Worm (Caenorhabditis elegans): ENCODE results near the gene B0432.10.

Gene B0432.10

DNA sequence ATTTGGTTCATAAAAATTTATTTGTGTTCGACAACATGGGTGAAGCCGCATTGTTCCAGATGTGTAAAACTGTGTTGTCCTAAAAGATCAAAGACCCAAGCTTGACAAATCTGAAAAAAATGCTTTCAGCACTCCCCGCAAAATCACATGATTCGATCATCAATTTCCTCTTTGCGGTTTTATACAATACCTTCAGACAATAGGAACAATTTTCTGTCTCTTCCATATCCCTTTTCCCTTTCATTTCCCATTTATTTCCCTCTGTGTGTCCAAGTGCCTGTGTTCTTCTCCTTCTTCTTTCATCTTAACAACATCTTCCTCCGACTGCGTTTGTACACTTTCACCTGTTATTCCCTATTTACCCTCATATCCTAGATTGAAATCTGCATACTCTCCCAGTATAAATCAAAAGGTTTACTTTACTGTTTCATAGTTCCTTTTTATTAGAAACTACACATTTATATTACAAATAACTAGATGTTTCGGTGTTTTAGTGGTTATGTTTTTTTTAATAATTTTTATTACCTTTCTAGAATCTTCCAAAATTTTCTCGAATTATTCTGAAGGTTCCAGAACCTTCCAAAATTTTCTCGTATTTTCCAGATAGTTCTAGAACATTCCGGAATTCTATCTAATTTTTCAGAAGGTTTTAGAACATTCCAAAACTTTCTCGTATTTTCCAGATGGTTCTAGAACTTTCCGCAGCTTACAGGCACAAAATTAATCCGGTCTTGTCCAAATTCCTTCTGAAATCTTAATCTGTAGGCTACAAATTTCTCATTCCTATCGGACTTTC lies 15.1 kb upstream of the B0432.10 start, which contains the start of gene K01A2.5:
TSS of gene K01A2.5 (plus strand) at position 297 of the 796 bp plus-strand sequence.
- TF ChIP-seq unc-62 (GFP tag; optimal IDR thresholded peaks at IDR 0.05), result no peak

DNA sequence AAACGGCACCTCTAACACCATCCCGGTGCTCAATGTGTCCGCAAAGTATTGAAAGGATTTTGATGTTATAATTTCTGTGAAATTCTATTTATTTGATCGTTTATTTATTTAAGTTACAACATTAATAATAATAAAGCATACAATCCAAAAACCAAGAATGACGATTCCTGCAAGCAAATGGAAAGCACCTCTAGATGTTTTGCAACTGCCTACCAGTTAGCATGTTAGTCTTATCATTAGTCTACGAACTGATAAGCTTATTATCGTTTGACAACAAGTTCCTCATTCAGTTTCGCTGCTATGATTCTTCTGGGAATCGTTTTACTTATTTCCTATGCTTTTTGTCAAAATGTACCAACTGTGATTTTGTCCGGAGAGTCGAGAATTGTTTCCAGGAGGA lies 13.6 kb upstream of the B0432.10 start, which contains the start of gene K01A2.6:
TSS of gene K01A2.6 (plus strand) at position 301 of the 400 bp plus-strand sequence.
- TF ChIP-seq unc-62 (GFP tag; optimal IDR thresholded peaks at IDR 0.05), result no peak

DNA sequence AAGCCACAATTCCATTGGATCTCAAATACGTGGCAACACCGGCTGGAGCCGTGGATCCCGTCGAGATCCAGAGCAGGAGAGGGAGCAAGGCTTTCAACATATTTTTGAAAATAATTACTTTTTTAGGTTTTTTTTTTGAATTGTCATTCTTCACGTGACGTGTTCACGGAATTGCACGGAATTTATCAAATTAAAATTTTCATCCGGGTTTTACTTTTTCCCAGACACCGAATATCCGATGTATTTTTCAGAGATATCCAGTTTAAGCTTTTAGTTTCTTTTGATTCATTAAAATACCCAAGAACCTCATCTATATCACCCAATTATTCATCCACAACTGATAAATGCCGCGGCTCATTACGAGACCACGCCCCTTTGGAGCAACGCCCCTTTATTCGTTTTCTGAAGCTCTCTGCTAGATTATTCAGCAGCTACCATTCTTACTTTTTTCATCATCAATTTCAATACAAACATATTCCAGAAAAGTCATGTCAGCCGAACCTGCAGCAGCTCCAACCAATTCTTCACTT lies 10.9 kb upstream of the B0432.10 start, which contains the start of the genes clec-117 and B0432.1:
TSS of gene clec-117 (minus strand) at position 101 of the 530 bp plus-strand sequence.
TSS of gene B0432.1 (plus strand) at position 480 of the 530 bp plus-strand sequence.
- TF ChIP-seq unc-62 (GFP tag; optimal IDR thresholded peaks at IDR 0.05), result no peak

DNA sequence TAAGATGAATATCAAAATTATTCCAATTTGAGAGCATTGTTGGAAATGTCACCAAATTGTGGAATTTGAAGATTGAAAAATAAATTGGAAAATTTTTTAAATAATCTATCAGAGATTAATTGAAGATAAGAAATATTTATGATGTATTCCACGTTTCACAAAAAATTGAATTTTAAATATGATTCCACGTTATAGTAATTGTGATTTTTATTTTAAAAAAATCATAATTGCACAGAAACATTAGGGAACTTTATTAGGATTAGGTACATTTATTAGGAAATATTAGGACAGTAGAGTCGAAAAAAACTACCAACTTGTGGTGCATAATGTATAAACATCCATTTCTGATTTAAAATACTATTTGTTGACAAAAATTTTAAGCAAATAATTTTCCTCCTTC lies 8.5 kb upstream of the B0432.10 start, which contains the start of gene B0432.11:
TSS of gene B0432.11 (minus strand) at position 101 of the 400 bp plus-strand sequence.
- TF ChIP-seq unc-62 (GFP tag; optimal IDR thresholded peaks at IDR 0.05), result no peak

DNA sequence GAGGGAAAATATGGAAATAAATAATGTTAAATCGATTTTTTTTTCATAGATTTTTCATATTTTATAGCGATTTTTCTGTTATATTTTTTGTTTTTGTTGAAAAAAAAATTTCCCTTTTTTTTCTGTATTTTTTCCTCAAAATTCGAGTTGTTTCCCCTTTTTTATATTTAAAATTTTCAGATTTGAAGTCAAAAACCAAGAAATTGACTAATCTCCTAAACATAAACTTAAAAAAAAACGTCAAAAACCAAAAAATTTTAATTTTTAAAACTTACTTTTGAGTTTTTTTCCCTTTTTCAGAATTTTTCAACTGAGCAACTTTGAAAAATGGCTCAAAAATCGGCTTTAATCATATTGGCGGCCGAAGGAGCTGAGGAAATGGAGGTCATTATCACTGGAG lies 4.2 kb upstream of the B0432.10 start, which contains the start of gene djr-1.1:
TSS of gene djr-1.1 (plus strand) at position 301 of the 400 bp plus-strand sequence.
- TF ChIP-seq unc-62 (GFP tag; optimal IDR thresholded peaks at IDR 0.05), result no peak

ce11 chrII:288705-289205 lies 2.7 kb upstream of the B0432.10 start, which contains the start of gene mrpl-41:
Gene mrpl-41 (plus strand): TSS chrII:288939.
- no peak for TF ChIP-seq unc-62 (GFP tag; optimal IDR thresholded peaks at IDR 0.05)

DNA sequence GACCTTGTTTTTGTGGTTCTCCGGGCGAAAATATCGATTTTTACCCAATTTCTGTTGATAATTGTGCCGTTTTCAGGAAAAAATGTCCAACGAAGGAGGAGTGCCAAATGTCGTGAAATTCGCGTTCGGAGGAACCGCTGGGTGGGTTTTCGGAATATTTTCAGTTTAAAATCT lies 363 bp upstream of the B0432.10 start, which contains the start of gene misc-1:
TSS of gene misc-1 (plus strand) at position 75 of the 174 bp plus-strand sequence.
- no peak for TF ChIP-seq unc-62 (GFP tag; optimal IDR thresholded peaks at IDR 0.05)

DNA sequence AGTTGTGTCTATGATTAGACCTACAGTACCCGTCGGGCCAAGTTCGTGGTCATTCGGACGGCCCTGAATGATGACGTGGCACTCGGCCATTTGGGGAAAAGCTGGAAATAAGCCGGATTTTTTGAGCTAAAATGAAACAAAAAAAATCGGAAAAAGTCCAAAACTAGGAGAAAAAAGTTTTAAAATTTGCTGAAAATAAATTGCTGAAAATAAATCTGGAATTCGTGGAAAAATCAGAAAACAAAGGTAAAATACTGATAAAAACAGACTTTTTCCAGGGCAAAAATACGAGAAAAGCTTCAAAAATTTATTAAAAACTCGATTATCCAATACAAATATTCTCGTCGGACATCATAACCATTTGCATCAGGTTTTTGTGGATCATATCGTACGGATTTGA lies 2.5 kb downstream of the B0432.10 start, which contains the start of gene B0432.9:
TSS of gene B0432.9 (minus strand) at position 101 of the 400 bp plus-strand sequence.
- TF ChIP-seq unc-62 (GFP tag; optimal IDR thresholded peaks at IDR 0.05), result no peak

DNA sequence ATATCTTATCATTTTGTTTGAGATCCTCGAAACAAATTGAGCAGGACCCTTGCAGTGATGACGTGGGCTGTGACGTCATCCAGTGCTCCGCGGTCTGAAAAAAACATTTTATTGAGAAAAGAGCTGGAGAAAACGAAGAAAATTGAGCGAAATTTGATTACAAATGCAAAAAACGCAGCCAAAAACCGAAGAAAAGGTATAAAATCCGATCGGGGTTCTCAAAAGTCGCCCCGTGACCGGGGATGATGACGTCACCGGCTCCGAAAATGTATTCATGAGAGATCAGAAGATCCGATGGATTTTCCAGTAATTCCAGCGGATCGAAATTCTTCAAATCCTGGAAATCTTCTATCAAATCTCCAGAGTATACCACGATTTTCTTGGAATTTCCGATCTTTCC lies 3.6 kb downstream of the B0432.10 start, which contains the start of gene trul-1:
TSS of gene trul-1 (minus strand) at position 101 of the 400 bp plus-strand sequence.
- TF ChIP-seq unc-62 (GFP tag; optimal IDR thresholded peaks at IDR 0.05), result no peak

DNA sequence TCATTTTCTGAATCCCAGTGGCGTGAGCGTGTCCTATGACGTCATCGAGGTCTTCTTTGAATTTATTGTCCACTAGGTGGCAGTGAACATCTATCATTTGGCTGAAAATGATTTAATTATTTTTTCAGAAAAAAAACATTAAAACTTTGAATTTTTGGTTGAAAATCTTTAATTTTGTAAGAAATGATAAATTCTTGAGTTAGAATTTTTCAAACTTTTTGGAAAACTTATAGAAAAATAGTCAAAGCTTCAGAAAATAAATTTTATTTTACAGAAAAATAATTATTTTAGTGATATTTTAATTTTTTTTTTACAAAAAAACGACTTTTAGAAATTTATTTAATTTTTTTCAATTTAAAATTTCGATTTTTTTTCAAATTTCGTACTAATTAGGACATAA lies 7.4 kb downstream of the B0432.10 start, which contains the start of gene B0432.8:
TSS of gene B0432.8 (minus strand) at position 101 of the 400 bp plus-strand sequence.
- TF ChIP-seq unc-62 (GFP tag; optimal IDR thresholded peaks at IDR 0.05), result no peak

DNA sequence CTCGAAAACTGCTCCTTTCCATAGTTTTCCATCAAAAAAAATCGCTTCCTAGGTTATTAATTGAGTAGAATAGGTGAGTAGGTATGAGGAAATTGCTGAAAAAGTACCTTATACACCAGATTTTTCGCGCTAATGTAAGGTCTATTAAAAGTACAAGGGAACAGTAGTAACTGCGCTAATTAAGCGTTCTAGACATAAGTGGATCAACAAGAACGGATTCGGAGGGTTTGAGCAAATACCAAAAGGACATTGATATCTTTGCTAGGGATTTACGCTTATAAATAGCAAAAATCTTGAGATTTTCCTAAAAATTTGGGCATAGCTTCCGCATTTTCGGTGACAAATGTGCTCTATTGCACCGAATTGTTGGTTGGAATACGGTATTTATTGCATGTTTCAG lies 12.2 kb downstream of the B0432.10 start, which contains the start of gene B0432.7:
TSS of gene B0432.7 (minus strand) at position 101 of the 400 bp plus-strand sequence.
- no peak for TF ChIP-seq unc-62 (GFP tag; optimal IDR thresholded peaks at IDR 0.05)

DNA sequence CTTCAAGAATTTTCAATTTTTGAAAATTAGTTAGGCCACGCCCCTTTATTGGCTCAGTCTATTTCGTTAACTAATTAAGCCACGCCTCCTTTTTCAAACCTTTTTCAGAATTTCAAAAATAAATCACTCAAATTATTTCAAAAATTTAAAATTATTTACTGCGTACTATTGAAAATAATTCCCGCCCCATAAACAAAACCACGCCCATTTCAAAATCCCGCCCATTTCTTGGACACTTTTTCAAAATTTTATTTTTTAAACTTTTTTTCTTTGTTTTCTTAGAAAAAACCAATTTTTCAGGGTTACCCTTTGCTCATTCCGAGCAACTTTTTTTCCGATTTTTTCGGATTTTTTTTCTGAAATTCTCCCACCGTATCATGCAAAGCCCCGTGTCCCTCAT lies 22.0 kb downstream of the B0432.10 start, which contains the start of gene B0432.14:
TSS of gene B0432.14 (plus strand) at position 301 of the 400 bp plus-strand sequence.
- no peak for TF ChIP-seq unc-62 (GFP tag; optimal IDR thresholded peaks at IDR 0.05)

ce11 chrII:263563-263962 lies 22.5 kb downstream of the B0432.10 start, which contains the start of gene scc-2:
Gene scc-2 (minus strand): TSS chrII:263663.
- no peak for TF ChIP-seq unc-62 (GFP tag; optimal IDR thresholded peaks at IDR 0.05)

DNA sequence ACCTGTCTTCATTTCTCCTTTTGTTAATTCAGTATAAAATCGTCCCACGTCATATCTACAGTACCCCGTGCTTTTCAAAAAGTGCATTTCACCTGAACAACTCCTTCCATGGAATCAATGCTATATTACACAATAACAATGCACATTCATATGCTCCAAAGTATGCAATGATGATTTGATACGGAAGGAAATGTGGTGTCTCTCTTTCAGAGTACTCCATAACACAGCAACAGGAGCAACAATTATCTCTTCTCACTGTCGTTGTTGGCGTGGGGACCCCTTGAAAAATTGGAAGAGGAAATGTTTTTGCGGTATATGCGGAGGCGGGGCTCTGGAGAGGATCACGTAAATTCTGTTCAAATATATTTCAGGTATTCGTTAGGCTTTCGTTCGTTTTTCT lies 28.6 kb downstream of the B0432.10 start, which contains the start of gene cat-2:
TSS of gene cat-2 (plus strand) at position 301 of the 400 bp plus-strand sequence.
- TF ChIP-seq unc-62 (GFP tag; optimal IDR thresholded peaks at IDR 0.05), result no peak

DNA sequence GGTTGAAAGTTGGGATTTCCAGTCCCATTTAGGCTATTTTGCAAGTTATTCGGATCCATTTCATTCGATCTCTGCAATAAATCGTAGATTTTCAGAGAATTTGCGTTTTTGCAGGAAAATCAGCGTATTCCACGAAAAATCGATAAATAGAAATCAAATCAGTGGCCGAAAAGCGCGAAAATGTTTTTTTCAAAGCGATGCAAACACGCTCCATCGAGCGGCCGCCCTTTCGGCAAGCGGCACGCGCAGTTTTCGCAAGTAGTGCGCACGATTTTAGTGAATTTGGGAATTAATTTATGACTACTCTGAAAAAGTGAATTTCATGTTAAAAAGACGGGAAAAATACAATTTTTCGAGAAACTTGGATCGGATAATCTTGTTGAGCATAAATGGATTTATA lies 31.0 kb downstream of the B0432.10 start:
- no peak for TF ChIP-seq unc-62 (GFP tag; optimal IDR thresholded peaks at IDR 0.05)

DNA sequence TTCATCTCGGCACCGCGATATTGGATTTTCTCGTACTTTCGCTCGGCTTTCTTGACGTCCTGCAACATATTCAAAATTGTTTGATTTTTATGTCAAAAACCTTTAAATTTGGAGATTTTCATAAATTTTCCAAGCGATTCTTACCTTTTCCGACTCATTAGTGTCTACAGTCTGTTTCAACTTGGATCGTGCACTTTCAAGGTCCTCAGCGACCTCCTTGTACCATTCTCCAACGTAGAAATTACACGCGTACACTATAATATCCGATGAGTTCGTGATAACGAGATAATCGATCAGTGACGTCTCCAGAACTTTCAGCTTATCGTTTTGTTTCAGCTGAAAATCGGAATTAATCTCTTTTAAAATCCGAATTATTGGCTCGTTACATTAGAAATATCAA lies 38.3 kb downstream of the B0432.10 start:
- TF ChIP-seq unc-62 (GFP tag; optimal IDR thresholded peaks at IDR 0.05), result no peak
